Fruit fly (Drosophila melanogaster) Kc167 (cell line): ENCODE results near the gene CG5946.

ENCODE experiments used
- h ChIP-seq: fragments of >200 bp; optimal IDR thresholded peaks from 3 replicates; lab custom pipeline; 2018; ENCODE audit warnings: missing external identifiers
- insv ChIP-seq: fragments of >200 bp; optimal IDR thresholded peaks from 3 replicates; lab custom pipeline; 2018; ENCODE audit warnings: missing external identifiers
- psq ChIP-seq: fragments of >200 bp; optimal IDR thresholded peaks from 2 replicates; lab custom pipeline; 2017; ENCODE audit warnings: missing external identifiers
- ttk ChIP-seq: sonication (Bioruptor generic); optimal IDR thresholded peaks from 2 replicates; lab custom pipeline; 2017; ENCODE audit warnings: missing external identifiers

DNA sequence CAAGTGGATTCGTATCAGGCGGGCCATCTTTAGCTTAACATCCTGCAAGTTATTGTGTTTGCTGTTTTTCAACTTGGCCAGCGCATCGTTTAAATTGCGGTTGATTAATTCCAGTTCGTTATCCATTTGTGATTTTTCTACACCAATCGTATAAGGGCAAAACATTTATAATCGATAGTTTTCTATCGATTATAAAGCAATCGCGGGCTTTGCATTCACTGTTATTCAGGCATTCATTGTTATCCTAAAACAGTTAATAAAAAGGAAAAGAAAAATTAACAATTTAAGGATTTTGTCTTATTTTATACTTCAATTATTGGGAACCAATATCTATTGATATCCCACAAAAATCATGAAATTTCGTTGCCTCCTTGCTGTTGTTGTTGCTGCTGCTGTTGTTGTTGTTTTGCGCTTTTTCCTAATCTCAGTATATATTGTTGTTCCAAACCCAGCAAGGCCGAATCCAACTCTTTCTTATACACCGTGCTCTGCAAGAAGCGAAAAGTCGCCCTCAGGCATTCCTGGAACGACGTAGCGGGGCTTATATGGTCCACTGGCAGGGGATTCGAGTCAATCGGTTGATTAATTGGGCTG is 3.6 kb upstream of the CG5946 start, which contains the start of gene CG32095:
- no peak for TF ChIP-seq h
- TF ChIP-seq ttk (lab: Kevin White, UChicago): no peak
- no peak for TF ChIP-seq insv (lab: Kevin White, UChicago)
- no peak for TF ChIP-seq psq
